Worm (Caenorhabditis elegans) whole organism, L1 larva: ENCODE measurements around the gene Y51A2B.16.

Experiments
- ces-1 ChIP-seq: fragments of 150-350 bp; optimal IDR thresholded peaks from 2 replicates; lab custom pipeline; 2014; ENCODE audit warnings: missing biosample characterization, missing genetic modification reagents, missing genetic modification characterization
- fos-1 ChIP-seq: fragments of 150-350 bp; optimal IDR thresholded peaks from 2 replicates; lab custom pipeline; 2014; ENCODE audit warnings: missing biosample characterization, missing genetic modification characterization
- hpl-2 ChIP-seq: fragments of 150-350 bp; optimal IDR thresholded peaks from 2 replicates; lab custom pipeline; 2014; ENCODE audit warnings: missing biosample characterization, missing genetic modification reagents, missing genetic modification characterization
- nhr-12 ChIP-seq: sonication (generic microtip); optimal IDR thresholded peaks from 2 replicates; lab custom pipeline; 2017; ENCODE audit warnings: missing biosample characterization, missing genetic modification characterization
- nhr-28 ChIP-seq: fragments of 150-350 bp; optimal IDR thresholded peaks from 2 replicates; lab custom pipeline; 2014; ENCODE audit warnings: missing biosample characterization, missing genetic modification characterization
- snpc-4 ChIP-seq: fragments of 150-350 bp; optimal IDR thresholded peaks from 2 replicates; lab custom pipeline; 2014; ENCODE audit warnings: missing biosample characterization, missing genetic modification characterization
- unc-62 ChIP-seq: fragments of 150-350 bp; optimal IDR thresholded peaks from 2 replicates; lab custom pipeline; 2014; ENCODE audit warnings: missing biosample characterization, missing genetic modification reagents, missing genetic modification characterization

ce11 chrV:18395649-18396048 is 2.1 kb downstream of the Y51A2B.16 start, which contains the start of gene Y51A2B.9:
- TF ChIP-seq unc-62 (no peak), nhr-12 (tag; lab: Kevin White, UChicago) (no peak), ces-1 (no peak), nhr-28 (no peak), snpc-4 (tag; lab: Kevin White, UChicago) (no peak), hpl-2 (GFP tag; lab: Kevin White, UChicago) (no peak), fos-1 (tag; lab: Kevin White, UChicago) (no peak)
